Worm (Caenorhabditis elegans): Measurements from ENCODE around the gene D1005.10.

- TF ChIP-seq ces-1 (GFP tag; optimal IDR thresholded peaks at IDR 0.05) (no peak), lsy-2 (tag; optimal IDR thresholded peaks at IDR 0.05) (no peak), unc-62 (GFP tag; optimal IDR thresholded peaks at IDR 0.05) (no peak), nhr-237 (tag; optimal IDR thresholded peaks at IDR 0.05) (no peak), hlh-1 (tag; optimal IDR thresholded peaks at IDR 0.05) (no peak), sptf-1 (tag; optimal IDR thresholded peaks at IDR 0.05) (no peak), nhr-12 (tag; optimal IDR thresholded peaks at IDR 0.05) (no peak), mep-1 (tag; optimal IDR thresholded peaks at IDR 0.05) (no peak), elt-3 (tag; optimal IDR thresholded peaks at IDR 0.05) (no peak), ztf-11 (tag; optimal IDR thresholded peaks at IDR 0.05) (no peak)
Observed at ce11 chrX:1525511-1526172, 39.7 kb upstream of the D1005.10 start.
